Worm (Caenorhabditis elegans): ENCODE data around the gene Y45F10B.3.

- TF ChIP-seq ama-1 (optimal IDR thresholded peaks at IDR 0.05) (no peak), B0310.2 (tag; optimal IDR thresholded peaks at IDR 0.05) (no peak)
These were observed 25.8 kb downstream of the Y45F10B.3 start, which contains the start of gene C08F11.3 for ce11 chrIV:13619203-13619602.

All from whole organism, early embryonic.